Worm (Caenorhabditis elegans) whole organism, dauer: ENCODE results near the gene T04C12.1.

Experiments
- unc-62 ChIP-seq: sonication (generic microtip); optimal IDR thresholded peaks from 2 replicates; lab custom pipeline; 2017; ENCODE audit warnings: missing biosample characterization, missing genetic modification reagents, missing genetic modification characterization

Gene T04C12.1

DNA sequence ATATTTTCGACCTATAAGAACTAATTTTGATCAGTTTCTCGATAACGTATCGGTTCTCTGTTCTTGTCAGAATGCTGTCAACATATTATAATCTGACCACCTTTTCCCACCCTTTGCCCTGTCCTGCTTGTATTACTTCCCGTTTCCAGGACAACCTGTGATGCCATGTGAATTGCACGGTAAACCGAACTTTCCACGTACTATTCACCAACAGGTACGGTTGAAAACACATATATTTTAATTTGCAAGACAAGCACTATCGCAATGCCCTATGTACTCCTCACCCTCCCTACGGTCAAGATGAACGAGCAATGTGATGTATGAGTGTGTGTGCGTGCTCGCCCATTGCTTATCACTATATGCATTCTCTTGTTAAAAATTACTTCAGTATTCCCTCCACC, 49.9 kb downstream of the T04C12.1 start:
- TF ChIP-seq unc-62 (GFP tag; lab: Kevin White, UChicago) = no peak
